In the genomic region with DNA sequence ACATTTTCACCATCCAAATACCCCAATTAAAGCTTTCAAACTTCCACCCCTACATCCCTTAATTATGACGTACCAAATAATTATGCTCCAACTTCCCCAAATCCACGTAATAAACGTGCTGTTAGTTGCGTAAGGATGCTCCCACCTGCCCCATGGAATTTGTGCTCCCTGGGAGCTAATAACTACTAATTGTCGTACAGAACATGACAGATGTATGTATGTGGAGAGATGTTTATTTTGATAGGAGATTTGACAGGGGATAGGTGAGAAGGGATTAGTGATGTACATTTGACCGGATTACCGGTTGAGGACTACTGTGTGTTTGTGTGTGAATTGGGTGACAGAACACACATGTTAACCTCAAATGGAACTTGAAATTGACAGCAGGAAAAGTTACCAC, we compare ENCODE assay signal across 3 worm cellular contexts.
A peak's percentile ranks its signal among the peaks of the same experiment; 100 is the strongest.
TF ChIP-seq lines count a peak whose summit lies in the region.

No protein-coding gene starts in this region.

TF ChIP-seq in whole organism, early embryonic, 17 proteins besides CTCF, POLR2A, EP300 and RAD21:
- TF ChIP-seq ceh-36 (tag; optimal IDR thresholded peaks at IDR 0.05; lab: Kevin White, UChicago) (peak; percentile 70), B0310.2 (tag; optimal IDR thresholded peaks at IDR 0.05; lab: Kevin White, UChicago) (no peak), tra-4 (tag; optimal IDR thresholded peaks at IDR 0.05; lab: Kevin White, UChicago) (no peak)

TF ChIP-seq in whole organism, late embryonic, 69 proteins besides CTCF, POLR2A, EP300 and RAD21:
- peak; percentile 8 for TF ChIP-seq tbx-2 (tag; optimal IDR thresholded peaks at IDR 0.05; lab: Kevin White, UChicago)
- no peak for TF ChIP-seq C38D4.7 (GFP tag; optimal IDR thresholded peaks at IDR 0.05; lab: Kevin White, UChicago)

TF ChIP-seq in whole organism, mixed stage, embryonic, 35 proteins besides CTCF, POLR2A, EP300 and RAD21:
- TF ChIP-seq snpc-4 (tag; optimal IDR thresholded peaks at IDR 0.05; lab: Kevin White, UChicago), result no peak
- TF ChIP-seq nhr-12 (tag; optimal IDR thresholded peaks at IDR 0.05; lab: Kevin White, UChicago), result no peak
- no peak for TF ChIP-seq ceh-39 (tag; optimal IDR thresholded peaks at IDR 0.05; lab: Kevin White, UChicago)
- peak; percentile 65 for TF ChIP-seq cnd-1 (tag; optimal IDR thresholded peaks at IDR 0.05; lab: Kevin White, UChicago)
- no peak for TF ChIP-seq sem-2 (GFP tag; optimal IDR thresholded peaks at IDR 0.05; lab: Kevin White, UChicago)
- no peak for TF ChIP-seq blmp-1 (tag; optimal IDR thresholded peaks at IDR 0.05; lab: Kevin White, UChicago)
- TF ChIP-seq zip-8 (tag; optimal IDR thresholded peaks at IDR 0.05; lab: Kevin White, UChicago), result peak; percentile 62
- peak; percentile 43 for TF ChIP-seq ceh-43 (GFP tag; optimal IDR thresholded peaks at IDR 0.05; lab: Kevin White, UChicago)
- TF ChIP-seq flh-1 (GFP tag; optimal IDR thresholded peaks at IDR 0.05; lab: Kevin White, UChicago), result no peak
- TF ChIP-seq tbx-8 (GFP tag; optimal IDR thresholded peaks at IDR 0.05; lab: Kevin White, UChicago), result no peak
- no peak for TF ChIP-seq ces-1 (GFP tag; optimal IDR thresholded peaks at IDR 0.05; lab: Kevin White, UChicago)
- peak; percentile 92 for TF ChIP-seq nhr-2 (tag; optimal IDR thresholded peaks at IDR 0.05; lab: Kevin White, UChicago)
- no peak for TF ChIP-seq elt-1 (tag; optimal IDR thresholded peaks at IDR 0.05; lab: Kevin White, UChicago; ENCODE audit: borderline replicate concordance, insufficient read depth)
- peak; percentile 58 for TF ChIP-seq sptf-1 (tag; optimal IDR thresholded peaks at IDR 0.05; lab: Kevin White, UChicago)
- no peak for TF ChIP-seq ham-2 (GFP tag; optimal IDR thresholded peaks at IDR 0.05; lab: Kevin White, UChicago)
TF ChIP-seq in whole organism, mixed stage, embryonic: peak in this region for 5.
